Fruit fly (Drosophila melanogaster) S2 (cell line): Measurements from ENCODE around the gene nxf2.
"Not testable (repeated sequence)": the region's sequence is repeated elsewhere in the genome, so short reads cannot be mapped to it uniquely, and the experiment has no call there.

Source experiments
- CG8478 ChIP-seq: fragments of >200 bp; optimal IDR thresholded peaks from 2 replicates; lab custom pipeline; 2018
- CTCF ChIP-seq, 2 experiments: fragments of >200 bp; optimal IDR thresholded peaks; 2 replicates each; lab custom pipeline; 2018

DNA sequence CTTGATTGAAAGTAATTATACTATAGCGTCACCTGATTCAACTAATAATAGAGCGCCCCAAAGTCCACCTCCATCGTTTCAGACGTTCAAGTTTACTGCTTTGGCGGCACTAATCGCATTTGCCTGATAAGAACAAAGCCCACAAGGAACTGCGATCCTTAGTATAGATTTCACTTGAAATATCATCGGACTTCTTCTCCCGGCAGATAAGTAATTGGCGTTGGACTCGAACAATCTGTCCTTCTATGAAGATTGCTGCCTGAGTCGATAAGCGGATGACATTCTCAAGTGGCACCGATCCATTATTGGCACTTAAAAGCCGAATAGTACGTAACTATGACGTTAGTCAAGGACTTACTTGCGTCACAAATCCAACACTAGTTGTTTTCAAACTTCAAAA, 6.9 kb downstream of the nxf2 start, which contains the start of gene Mipp1:
- TF ChIP-seq CTCF (optimal IDR thresholded peaks at IDR 0.05; lab: Kevin White, UChicago); CG8478 (lab: Kevin White, UChicago): not testable (repeated sequence)
